Fruit fly (Drosophila melanogaster): Measurements from ENCODE around the gene CG18404.

CG18404 gene

dm6 chr3R:30263708-30264107, 10.7 kb downstream of the CG18404 start (continued):
- TF ChIP-seq CG4424 (GFP tag; optimal IDR thresholded peaks at IDR 0.05) = peak; percentile 30
- peak; percentile 26 for TF ChIP-seq CG30431 (GFP tag; optimal IDR thresholded peaks at IDR 0.05)
- TF ChIP-seq HLH3B (GFP tag; IDR thresholded peaks at IDR 0.05) = no peak
- TF ChIP-seq lola (GFP tag; optimal IDR thresholded peaks at IDR 0.05) = peak in 1 of 3 experiments; percentile 60
- no peak for TF ChIP-seq CG7963 (GFP tag; IDR thresholded peaks at IDR 0.05; ENCODE audit: partially characterized antibody)
- no peak for TF ChIP-seq dan (GFP tag; IDR thresholded peaks at IDR 0.05)
- TF ChIP-seq ERR (GFP tag; optimal IDR thresholded peaks at IDR 0.05) = no peak
- no peak for TF ChIP-seq gro (GFP tag; optimal IDR thresholded peaks at IDR 0.05)
- TF ChIP-seq CG16779 (GFP tag; IDR thresholded peaks at IDR 0.05) = no peak
- TF ChIP-seq CG4854 (GFP tag; optimal IDR thresholded peaks at IDR 0.05) = no peak
- TF ChIP-seq Ptx1 (GFP tag; IDR thresholded peaks at IDR 0.05) = peak; percentile 29; the same call in 1 of the 2 replicates
- no peak for TF ChIP-seq slou (GFP tag; optimal IDR thresholded peaks at IDR 0.05)
- no peak for TF ChIP-seq yki (optimal IDR thresholded peaks at IDR 0.05)
- TF ChIP-seq oc (tag; optimal IDR thresholded peaks at IDR 0.05) = peak; percentile 76
- no peak for TF ChIP-seq Kr (GFP tag; optimal IDR thresholded peaks at IDR 0.05)
- TF ChIP-seq CG32772 (GFP tag; IDR thresholded peaks at IDR 0.05) = 0 out of 2 replicates have a peak, but pooled peaks have one; percentile 26
- no peak for TF ChIP-seq CG18619 (GFP tag; optimal IDR thresholded peaks at IDR 0.05)
- TF ChIP-seq CG33213 (GFP tag; optimal IDR thresholded peaks at IDR 0.05) = no peak
- TF ChIP-seq hb (GFP tag; IDR thresholded peaks at IDR 0.05; ENCODE audit: partially characterized antibody) = no peak
- no peak for TF ChIP-seq jing (GFP tag; optimal IDR thresholded peaks at IDR 0.05)
- TF ChIP-seq CG32532 (GFP tag; IDR thresholded peaks at IDR 0.05) = no peak
- peak; percentile 29 for TF ChIP-seq Sox100B (GFP tag; optimal IDR thresholded peaks at IDR 0.05)
- TF ChIP-seq row (GFP tag; IDR thresholded peaks at IDR 0.05) = peak; percentile 66
- no peak for TF ChIP-seq TFAM (GFP tag; optimal IDR thresholded peaks at IDR 0.05)
- peak; percentile 64; the same call in 2 of the 3 replicates for TF ChIP-seq ci (GFP tag; IDR thresholded peaks at IDR 0.05)
- TF ChIP-seq CG3847 (GFP tag; IDR thresholded peaks at IDR 0.05) = 0 out of 2 replicates have a peak, but pooled peaks have one; percentile 12
- TF ChIP-seq Usf (GFP tag; optimal IDR thresholded peaks at IDR 0.05) = no peak
- TF ChIP-seq chinmo (GFP tag; IDR thresholded peaks at IDR 0.05; ENCODE audit: partially characterized antibody) = no peak
- no peak for TF ChIP-seq salm (tag; optimal IDR thresholded peaks at IDR 0.05)
- no peak for TF ChIP-seq CG17359 (tag; optimal IDR thresholded peaks at IDR 0.05)
- no peak for TF ChIP-seq Vsx1 (GFP tag; optimal IDR thresholded peaks at IDR 0.05)
- TF ChIP-seq lilli (GFP tag; optimal IDR thresholded peaks at IDR 0.05) = no peak
- TF ChIP-seq peb (GFP tag; IDR thresholded peaks at IDR 0.05) = 0 out of 2 replicates have a peak, but pooled peaks have one; percentile 23
- TF ChIP-seq CG33557 (GFP tag; optimal IDR thresholded peaks at IDR 0.05) = peak; percentile 54
- TF ChIP-seq CG4404 (GFP tag; IDR thresholded peaks at IDR 0.05) = peak; percentile 57
- peak; percentile 43; the same call in 1 of the 2 replicates for TF ChIP-seq lmd (GFP tag; IDR thresholded peaks at IDR 0.05)
- TF ChIP-seq CG16815 (GFP tag; optimal IDR thresholded peaks at IDR 0.05) = peak; percentile 51
- peak; percentile 44; the same call in 1 of the 2 replicates for TF ChIP-seq CG32767 (GFP tag; IDR thresholded peaks at IDR 0.05)
- peak; percentile 53; the same call in 1 of the 3 replicates for TF ChIP-seq croc (GFP tag; conservative IDR thresholded peaks at IDR 0.05)
- TF ChIP-seq az2 (GFP tag; optimal IDR thresholded peaks at IDR 0.05) = peak; percentile 13
- peak; percentile 39; the same call in 1 of the 2 replicates for TF ChIP-seq sisA (GFP tag; IDR thresholded peaks at IDR 0.05)
- TF ChIP-seq inv (GFP tag; IDR thresholded peaks at IDR 0.05; ENCODE audit: partially characterized antibody) = no peak
- no peak for TF ChIP-seq Taf1 (GFP tag; IDR thresholded peaks at IDR 0.05)
- TF ChIP-seq Awh (GFP tag; IDR thresholded peaks at IDR 0.05) = no peak
- TF ChIP-seq MTF-1 (GFP tag; optimal IDR thresholded peaks at IDR 0.05; ENCODE audit: borderline replicate concordance) = no peak
- no peak for TF ChIP-seq CG10147 (GFP tag; optimal IDR thresholded peaks at IDR 0.05)
- no peak for TF ChIP-seq CG13296 (GFP tag; optimal IDR thresholded peaks at IDR 0.05)
- no peak for TF ChIP-seq insv (GFP tag; optimal IDR thresholded peaks at IDR 0.05)
- TF ChIP-seq ssp (GFP tag; IDR thresholded peaks at IDR 0.05) = 0 out of 2 replicates have a peak, but pooled peaks have one; percentile 24
- TF ChIP-seq CG8765 (GFP tag; IDR thresholded peaks at IDR 0.05) = peak; percentile 23; the same call in 1 of the 2 replicates
- TF ChIP-seq CG2129 (GFP tag; IDR thresholded peaks at IDR 0.05; ENCODE audit: partially characterized antibody) = no peak

Measured in whole organism, embryonic.